Fruit fly (Drosophila melanogaster): Measurements from ENCODE around the gene Pi3K92E.

Pi3K92E gene

DNA sequence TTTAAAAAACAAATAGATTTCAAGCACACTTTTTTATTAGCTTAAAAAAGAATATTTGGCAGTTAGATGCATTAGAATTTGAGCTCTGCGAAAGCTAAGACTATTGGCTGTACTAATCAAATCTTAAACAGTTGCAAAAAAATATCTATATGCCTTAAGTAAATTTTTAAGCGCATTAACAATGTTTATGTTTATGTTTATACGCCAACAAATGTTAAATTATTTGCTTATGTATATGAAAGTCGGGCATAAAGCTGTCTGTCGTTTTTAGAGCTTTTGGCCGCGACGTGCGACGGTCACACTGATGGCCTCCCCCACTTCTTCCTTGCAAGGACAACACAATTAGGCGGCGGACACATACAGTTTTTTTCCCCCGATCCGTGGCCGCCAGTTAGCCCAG, 16.9 kb downstream of the Pi3K92E start, which contains the start of gene CG5466:
CG5466 (plus strand) TSS at position 301 of the 400 bp plus-strand sequence.
- no peak for TF ChIP-seq CG17801 (GFP tag; optimal IDR thresholded peaks at IDR 0.05; ENCODE audit: partially characterized antibody)

DNA sequence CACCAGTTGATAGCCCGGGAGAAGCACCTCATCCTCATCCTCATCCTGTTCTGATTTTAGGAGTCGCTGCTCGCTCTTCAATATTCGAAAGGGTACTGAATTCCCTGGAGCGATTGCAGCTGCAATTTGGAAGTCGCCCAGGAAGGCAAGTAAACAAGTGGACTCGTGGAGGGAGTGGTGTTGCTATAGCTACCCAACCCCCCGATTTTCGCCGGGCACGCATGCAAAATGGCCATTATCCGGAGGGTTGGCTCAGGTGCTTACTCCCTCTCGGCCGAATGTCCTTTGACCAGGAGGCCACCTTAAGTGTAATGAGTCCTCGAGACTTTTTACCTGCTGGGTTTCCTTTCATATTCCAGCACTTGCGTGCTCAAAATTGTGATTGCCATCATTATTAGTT, 17.7 kb downstream of the Pi3K92E start, which contains the start of gene CG15923:
CG15923 (minus strand) TSS at position 101 of the 400 bp plus-strand sequence.
- TF ChIP-seq CG17801 (GFP tag; optimal IDR thresholded peaks at IDR 0.05; ENCODE audit: partially characterized antibody): no peak

DNA sequence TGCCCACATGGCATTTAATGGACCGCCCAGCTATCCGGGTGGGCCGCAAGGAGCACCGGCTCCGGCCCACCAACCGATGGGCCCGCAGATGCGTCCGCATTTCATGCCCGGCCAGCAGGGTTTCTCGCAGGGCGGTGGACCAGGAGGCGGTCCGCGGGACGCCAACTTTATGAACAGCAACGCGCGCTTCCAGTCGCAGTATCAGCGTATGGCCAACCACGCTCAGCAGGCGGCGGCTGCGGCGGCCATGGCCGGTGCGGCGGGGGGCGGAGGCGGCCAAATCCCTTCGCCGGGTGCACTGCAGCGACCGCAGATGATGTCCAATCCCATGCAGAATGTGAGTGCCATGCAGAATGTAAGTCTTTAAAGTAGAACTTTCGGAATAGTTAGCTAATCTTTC, 26.3 kb downstream of the Pi3K92E start:
- no peak for TF ChIP-seq CG17801 (GFP tag; optimal IDR thresholded peaks at IDR 0.05; ENCODE audit: partially characterized antibody)

DNA sequence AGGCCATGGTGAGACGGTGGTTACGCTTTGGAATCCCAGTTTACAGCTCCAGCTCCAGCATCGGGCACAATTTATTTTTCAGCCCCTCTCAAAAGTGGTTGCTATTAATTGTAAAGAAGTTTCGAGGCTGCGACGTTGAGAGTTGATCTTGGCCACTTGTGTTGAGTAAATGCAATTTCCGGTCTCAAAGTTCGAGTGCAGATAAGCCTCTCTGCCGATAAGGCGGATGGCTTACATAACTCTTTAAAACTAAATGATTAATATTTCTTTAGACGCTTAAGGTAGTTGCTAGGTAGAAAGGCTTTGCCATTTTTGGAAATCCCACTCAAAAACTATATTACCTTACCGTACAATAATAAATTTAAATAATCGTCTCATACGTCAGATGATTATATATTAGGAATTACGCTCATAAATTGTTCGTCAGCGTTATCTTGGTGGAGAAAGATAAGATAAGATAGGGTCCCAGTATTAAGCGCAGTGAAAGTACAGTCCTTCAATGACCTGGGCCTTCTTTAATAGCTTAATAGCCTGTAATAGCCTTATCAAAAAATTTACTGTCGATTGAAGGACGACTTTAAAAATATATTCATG, 28.9 kb downstream of the Pi3K92E start:
- no peak for TF ChIP-seq CG17801 (GFP tag; optimal IDR thresholded peaks at IDR 0.05; ENCODE audit: partially characterized antibody)

DNA sequence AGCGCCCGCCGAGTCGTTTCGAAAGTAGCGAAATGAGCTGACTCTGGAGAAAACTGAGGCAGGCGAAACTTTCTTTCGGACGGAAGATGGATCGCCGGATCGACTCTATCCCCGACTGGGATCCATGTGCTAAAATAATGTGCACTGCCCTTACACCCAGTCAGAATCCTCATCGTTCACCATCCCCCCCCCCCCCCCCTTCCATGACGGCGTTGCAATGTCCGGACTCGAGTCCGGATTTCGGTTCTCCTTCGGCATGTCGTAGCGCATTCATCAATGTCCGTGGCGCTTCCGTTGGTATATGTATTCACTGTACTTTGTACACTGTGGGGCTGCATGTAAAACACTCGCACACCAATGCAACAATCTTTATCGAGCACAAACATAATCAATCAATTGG, 29.5 kb downstream of the Pi3K92E start:
- no peak for TF ChIP-seq CG17801 (GFP tag; optimal IDR thresholded peaks at IDR 0.05; ENCODE audit: partially characterized antibody)

DNA sequence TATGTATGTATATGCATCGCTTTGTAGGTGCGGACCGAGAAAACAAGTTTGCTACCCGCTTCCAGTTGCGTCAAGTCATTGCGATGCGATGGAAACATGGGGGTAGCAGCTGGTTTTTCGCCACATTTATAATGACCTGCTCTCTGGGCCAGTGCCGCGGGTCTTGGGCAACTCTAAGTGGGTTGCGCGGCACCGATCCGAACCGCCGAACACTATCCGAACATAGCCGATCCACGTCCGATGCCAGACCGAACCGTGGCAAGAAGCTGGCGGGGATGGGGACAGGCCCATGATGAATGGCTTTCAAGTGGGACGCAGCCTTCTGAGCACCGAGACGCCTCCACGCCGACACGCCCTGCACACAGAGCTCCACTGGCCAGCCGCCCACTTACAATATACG, 30.5 kb downstream of the Pi3K92E start:
- no peak for TF ChIP-seq CG17801 (GFP tag; optimal IDR thresholded peaks at IDR 0.05; ENCODE audit: partially characterized antibody)

DNA sequence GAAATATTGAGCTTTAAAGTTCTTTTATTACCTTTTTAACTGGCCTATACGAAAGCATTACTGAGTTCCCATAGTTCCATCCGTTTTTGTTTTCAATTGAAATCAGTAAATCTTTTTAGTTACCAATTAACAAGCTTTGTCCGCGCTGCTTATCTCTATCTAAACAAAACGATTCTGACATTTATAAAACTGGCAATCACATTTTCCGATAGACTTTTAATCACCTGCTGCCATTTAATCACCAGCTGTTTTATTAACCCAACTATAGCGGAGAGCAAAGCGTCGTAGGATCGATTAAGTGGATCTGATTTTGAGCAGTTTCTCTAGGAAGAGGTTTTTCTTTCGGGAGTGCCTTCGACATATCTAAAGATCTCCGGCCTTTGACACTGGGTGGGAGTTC, 31.9 kb downstream of the Pi3K92E start:
- no peak for TF ChIP-seq CG17801 (GFP tag; optimal IDR thresholded peaks at IDR 0.05; ENCODE audit: partially characterized antibody)

DNA sequence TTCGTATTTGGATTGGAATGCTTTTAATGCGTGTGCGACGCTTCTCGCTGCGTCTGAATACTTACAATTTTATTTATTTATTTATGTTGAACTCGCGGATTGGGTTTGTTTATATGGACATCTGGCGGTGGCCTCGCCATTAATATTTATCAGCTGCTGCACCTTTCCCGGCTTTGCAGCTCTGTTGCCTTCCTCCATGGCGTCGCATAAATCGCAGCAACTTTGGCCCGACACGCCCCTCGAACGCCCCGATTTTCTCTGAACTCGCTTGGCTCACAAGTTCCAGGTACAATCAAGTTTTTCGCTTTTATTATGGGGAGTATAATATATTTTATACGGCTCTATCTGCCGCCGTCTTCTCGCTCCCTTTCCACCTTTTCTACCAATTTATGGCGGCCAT, 34.4 kb downstream of the Pi3K92E start:
- no peak for TF ChIP-seq CG17801 (GFP tag; optimal IDR thresholded peaks at IDR 0.05; ENCODE audit: partially characterized antibody)

DNA sequence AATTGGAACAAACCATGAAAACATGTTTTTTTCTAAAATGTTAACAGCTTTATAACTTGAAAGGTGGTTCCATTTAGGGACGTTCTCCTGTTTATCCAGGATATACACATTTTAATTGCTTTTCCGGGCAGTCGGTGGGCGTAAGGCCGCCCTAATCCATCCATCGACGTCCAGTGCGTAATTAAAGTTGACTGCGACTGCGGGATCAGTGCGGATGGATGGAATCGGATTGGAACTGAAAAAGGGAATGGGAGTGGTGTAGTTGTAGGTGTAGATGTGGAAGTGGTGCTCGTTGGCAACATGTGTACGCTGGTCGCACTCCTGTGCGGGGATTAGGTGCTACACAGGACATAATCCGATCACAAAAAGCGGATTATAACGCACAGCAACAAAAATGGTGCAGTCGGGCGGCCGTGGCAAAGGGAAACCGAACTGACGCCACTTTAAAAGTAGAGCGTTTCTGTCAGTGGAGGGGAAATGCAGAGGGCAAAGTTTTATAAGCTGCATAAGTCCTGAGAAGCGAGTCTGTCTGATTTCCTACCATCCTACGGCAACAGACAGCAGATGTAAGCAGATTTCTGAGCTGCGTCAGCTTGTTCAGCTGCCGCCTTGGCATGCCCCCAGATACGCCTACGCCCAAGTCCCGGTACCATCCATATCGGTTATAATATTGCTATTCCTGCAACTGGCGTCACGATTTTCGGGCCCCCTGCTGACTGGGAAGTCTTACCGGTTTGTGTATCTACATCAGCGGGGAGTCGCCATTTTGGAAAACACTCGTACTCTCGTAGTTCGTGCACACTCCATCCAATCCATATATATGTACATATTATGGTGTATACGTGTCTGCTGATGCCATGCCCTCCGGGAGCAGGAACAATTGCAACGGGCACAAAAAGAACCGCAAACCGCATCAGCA, 36.9 kb downstream of the Pi3K92E start:
- no peak for TF ChIP-seq CG17801 (GFP tag; optimal IDR thresholded peaks at IDR 0.05; ENCODE audit: partially characterized antibody)

DNA sequence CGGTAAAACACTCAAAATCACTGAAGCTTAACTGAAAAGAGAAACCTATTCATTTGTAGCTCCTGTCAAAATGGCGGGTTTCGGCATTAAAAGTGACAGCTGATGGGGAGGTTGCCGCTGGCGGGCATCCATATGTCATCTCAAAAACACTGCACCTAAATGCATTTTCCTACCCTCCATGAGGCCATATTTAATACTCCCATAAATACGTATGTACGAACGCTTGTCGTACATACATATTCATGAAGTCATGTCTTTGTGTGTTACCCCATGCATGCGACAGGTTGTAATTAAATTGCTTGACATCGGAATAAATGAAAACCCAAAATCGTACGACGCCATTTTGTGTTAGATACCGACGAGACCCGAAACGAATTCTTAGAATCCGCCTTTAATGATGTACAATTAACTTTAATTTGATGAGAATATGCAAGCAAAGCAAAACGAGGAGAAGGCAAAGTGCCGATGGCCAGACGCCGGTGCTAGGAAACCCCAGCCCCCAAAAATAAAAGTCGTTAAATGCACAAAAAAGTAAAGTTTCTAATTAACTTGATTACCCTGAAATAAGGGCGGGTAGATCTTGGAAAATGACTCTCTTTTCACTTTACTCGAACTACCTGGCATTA, 38.1 kb downstream of the Pi3K92E start:
- no peak for TF ChIP-seq CG17801 (GFP tag; optimal IDR thresholded peaks at IDR 0.05; ENCODE audit: partially characterized antibody)

DNA sequence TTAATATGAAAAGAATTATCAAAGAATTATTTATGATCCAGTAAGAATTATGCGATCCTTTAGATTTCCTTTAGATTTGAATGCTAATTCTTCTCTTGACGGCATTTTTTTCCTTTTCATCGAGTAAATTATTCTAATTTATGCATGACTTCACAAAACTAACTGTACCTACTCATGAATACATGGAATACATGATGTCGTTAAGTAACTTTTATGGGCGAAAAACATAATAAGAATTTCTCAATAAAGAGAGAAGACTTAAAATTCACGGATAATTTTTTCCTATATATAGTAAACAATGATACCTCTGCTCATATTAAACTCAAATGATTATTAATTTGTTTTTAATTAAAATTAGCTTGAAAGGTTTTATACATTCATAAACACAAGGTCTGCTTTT, 38.6 kb downstream of the Pi3K92E start:
- TF ChIP-seq CG17801 (GFP tag; optimal IDR thresholded peaks at IDR 0.05; ENCODE audit: partially characterized antibody): no peak

DNA sequence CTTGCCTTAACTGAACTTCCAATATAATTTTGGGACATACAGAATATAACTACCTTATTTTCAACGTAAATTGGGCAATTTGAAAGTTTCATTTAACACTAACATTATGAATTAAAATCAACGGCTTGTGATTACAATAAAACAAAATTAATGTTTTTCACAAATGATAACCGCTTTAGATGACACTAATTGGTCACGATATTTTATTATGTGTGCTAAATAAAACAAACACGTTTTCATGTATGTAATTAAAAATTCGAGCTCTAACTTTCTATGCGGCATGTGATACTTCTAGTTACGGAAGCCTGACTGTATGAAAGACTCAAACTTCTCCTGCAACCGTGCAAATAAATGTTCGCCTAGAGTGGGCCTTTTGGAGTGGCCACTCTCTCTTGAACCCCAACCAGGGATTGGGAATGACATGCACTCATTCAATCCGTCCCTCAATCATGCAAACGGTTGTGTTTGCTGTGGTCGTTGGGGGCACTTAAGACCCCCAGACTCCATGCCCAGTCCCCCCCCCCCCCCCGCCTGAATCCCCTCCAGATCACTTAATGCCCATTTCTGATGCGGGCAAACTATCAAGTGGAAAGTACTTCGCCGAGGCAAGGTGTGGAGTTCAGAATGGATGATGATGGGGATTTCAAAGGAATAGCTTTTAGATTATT, 39.3 kb downstream of the Pi3K92E start:
- TF ChIP-seq CG17801 (GFP tag; optimal IDR thresholded peaks at IDR 0.05; ENCODE audit: partially characterized antibody): no peak

DNA sequence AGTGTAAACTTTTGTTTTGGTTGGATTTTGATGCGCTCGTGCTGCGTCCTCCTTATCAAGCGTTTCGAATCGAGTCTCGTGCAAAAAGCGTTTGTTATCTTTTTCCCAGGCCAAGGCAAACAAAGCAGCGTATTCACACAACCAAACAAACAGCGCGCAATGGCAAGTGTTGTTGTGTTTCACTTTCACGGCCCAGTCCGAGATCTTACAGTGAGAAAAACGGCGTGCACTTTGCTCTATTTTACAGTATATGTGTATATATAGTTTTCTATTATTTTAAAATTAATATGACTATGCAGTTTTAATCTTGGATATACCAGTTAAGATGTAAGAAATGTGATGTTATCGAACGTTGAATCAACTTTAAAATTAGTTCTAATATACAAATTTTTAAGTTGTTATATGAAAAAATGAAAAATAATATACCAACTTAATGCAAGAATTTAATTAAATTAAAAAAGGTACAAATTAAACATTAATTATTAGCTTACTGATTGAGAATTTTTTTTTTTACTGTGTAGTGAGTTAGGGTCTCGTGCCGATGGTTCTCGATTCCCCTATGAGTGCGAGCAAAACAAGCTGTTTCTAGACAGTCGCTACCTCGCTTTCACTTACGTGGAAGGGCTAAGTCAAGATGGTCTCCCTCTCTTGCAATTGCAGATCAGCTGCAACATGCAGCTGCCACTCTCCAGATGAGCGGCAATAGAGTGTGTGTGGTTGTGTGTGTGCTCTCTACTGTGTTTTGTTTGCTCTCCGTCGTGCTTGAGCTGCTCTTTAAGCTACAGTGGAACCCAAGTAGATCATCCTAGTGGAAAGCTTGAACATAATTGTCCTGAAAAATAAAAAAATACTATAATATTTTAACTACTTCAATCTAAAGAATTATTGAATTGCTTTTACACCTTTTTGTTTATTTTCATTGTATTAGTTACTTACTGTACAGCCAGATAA, 40.1 kb downstream of the Pi3K92E start:
- TF ChIP-seq CG17801 (GFP tag; optimal IDR thresholded peaks at IDR 0.05; ENCODE audit: partially characterized antibody): peak; percentile 89

DNA sequence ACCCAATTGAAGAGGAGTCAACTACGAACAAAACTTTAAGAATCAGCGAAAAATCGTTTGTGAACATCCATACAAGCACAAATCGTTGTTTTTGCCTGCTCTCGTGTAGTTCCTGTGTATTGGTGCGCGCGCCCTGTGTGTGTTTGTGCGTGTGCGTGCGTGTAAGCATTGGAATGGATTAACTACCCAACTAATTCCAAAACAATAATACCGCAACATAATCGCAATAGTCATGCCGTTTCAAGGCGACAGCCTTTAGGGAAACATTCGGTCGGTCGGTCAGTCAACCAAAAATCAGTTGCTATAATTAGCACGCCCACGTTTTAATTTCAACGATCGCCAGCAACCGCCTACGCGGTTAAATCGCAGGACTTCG, 41.1 kb downstream of the Pi3K92E start:
- TF ChIP-seq CG17801 (GFP tag; optimal IDR thresholded peaks at IDR 0.05; ENCODE audit: partially characterized antibody): no peak

Data from ovary, adult (tissue).